Fruit fly (Drosophila melanogaster): ENCODE results near the gene CG18170.

Gene CG18170

DNA sequence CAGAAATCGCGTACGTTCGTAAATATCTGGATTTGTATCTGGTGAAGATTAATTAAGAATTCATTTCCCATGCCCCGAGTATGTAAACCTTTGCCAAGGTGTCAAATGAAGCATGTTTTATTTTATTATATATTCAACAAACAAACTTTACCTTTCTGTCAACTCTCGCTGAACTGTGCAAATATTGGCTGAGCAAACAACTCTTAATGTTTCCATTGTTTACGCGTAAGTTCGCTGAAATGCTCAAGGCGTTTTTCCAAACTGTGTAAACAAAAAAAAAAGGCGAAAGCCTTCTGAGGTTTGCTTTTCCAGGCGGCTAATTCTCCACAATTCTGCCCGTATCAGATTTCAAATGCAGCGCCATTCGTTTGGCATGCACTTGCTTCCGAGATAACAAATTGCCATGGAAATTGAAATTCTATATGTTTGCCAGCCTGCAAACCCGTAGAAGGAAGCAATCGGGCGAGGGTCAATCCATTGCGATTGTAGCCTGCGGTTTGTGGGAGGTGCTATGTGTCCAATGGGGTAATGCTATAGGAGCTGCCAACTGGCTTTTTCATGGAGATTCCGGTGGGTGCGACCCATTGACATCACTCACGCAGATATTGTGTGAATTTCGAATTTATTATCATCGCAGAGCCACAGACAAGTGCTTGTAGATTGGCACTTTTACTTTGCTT lies 10.9 kb upstream of the CG18170 start (continued):
- TF ChIP-seq Spps (tag; optimal IDR thresholded peaks at IDR 0.05) = no peak
- no peak for TF ChIP-seq sima (GFP tag; optimal IDR thresholded peaks at IDR 0.05)
- TF ChIP-seq sna (GFP tag; IDR thresholded peaks at IDR 0.05; ENCODE audit: partially characterized antibody) = no peak
- TF ChIP-seq pzg (GFP tag; optimal IDR thresholded peaks at IDR 0.05) = no peak
- TF ChIP-seq unc-4 (GFP tag; IDR thresholded peaks at IDR 0.05; ENCODE audit: partially characterized antibody) = no peak
- no peak for TF ChIP-seq CG4404 (GFP tag; IDR thresholded peaks at IDR 0.05)
- TF ChIP-seq otp (GFP tag; IDR thresholded peaks at IDR 0.05) = 0 out of 3 replicates have a peak, but pooled peaks have one; percentile 9
- peak; percentile 52 for TF ChIP-seq Ada2b (GFP tag; IDR thresholded peaks at IDR 0.05)
- TF ChIP-seq CG10979 (tag; optimal IDR thresholded peaks at IDR 0.05) = no peak
- TF ChIP-seq Gug (GFP tag; IDR thresholded peaks at IDR 0.05) = no peak
- no peak for TF ChIP-seq Abd-B (GFP tag; optimal IDR thresholded peaks at IDR 0.05)
- TF ChIP-seq danr (GFP tag; IDR thresholded peaks at IDR 0.05) = no peak
- TF ChIP-seq corto (GFP tag; optimal IDR thresholded peaks at IDR 0.05) = peak; percentile 62
- TF ChIP-seq Hmr (GFP tag; optimal IDR thresholded peaks at IDR 0.05) = peak; percentile 94
- TF ChIP-seq Stat92E (GFP tag; optimal IDR thresholded peaks at IDR 0.05) = no peak
- no peak for TF ChIP-seq Myb (GFP tag; optimal IDR thresholded peaks at IDR 0.05)
- no peak for TF ChIP-seq phol (tag; optimal IDR thresholded peaks at IDR 0.05)
- peak; percentile 83 for TF ChIP-seq CG10147 (GFP tag; optimal IDR thresholded peaks at IDR 0.05)
- peak; percentile 63 for TF ChIP-seq maf-S (GFP tag; optimal IDR thresholded peaks at IDR 0.05)
- peak; percentile 77 for TF ChIP-seq CG17359 (tag; optimal IDR thresholded peaks at IDR 0.05)
- peak; percentile 21 for TF ChIP-seq Ets97D (GFP tag; optimal IDR thresholded peaks at IDR 0.05)
- TF ChIP-seq sim (GFP tag; IDR thresholded peaks at IDR 0.05) = 0 out of 2 replicates have a peak, but pooled peaks have one; percentile 26
- no peak for TF ChIP-seq CG4730 (GFP tag; IDR thresholded peaks at IDR 0.05)
- peak; percentile 87 for TF ChIP-seq PHDP (tag; optimal IDR thresholded peaks at IDR 0.05)
- TF ChIP-seq CG7271 (tag; optimal IDR thresholded peaks at IDR 0.05) = no peak
- no peak for TF ChIP-seq CG14860 (GFP tag; IDR thresholded peaks at IDR 0.05; ENCODE audit: partially characterized antibody)
- peak; percentile 71; the same call in 1 of the 2 replicates for TF ChIP-seq seq (GFP tag; IDR thresholded peaks at IDR 0.05)
- peak; percentile 43 for TF ChIP-seq CG11398 (GFP tag; optimal IDR thresholded peaks at IDR 0.05)
- TF ChIP-seq crol (GFP tag; IDR thresholded peaks at IDR 0.05) = no peak
- peak; percentile 52; the same call in 1 of the 2 replicates for TF ChIP-seq gsb (GFP tag; IDR thresholded peaks at IDR 0.05)
- peak; percentile 1 for TF ChIP-seq CG14710 (tag; optimal IDR thresholded peaks at IDR 0.05)
- TF ChIP-seq CG12299 (tag; optimal IDR thresholded peaks at IDR 0.05) = peak; percentile 79
- no peak for TF ChIP-seq Atf-2 (GFP tag; optimal IDR thresholded peaks at IDR 0.05)
- no peak for TF ChIP-seq sug (tag; optimal IDR thresholded peaks at IDR 0.05)
- peak; percentile 45; the same call in 1 of the 3 replicates for TF ChIP-seq C15 (GFP tag; IDR thresholded peaks at IDR 0.05)
- 0 out of 2 replicates have a peak, but pooled peaks have one; percentile 41 for TF ChIP-seq NFAT (GFP tag; IDR thresholded peaks at IDR 0.05)
- peak; percentile 27; the same call in 1 of the 2 replicates for TF ChIP-seq HLH3B (GFP tag; IDR thresholded peaks at IDR 0.05)
- TF ChIP-seq insv (GFP tag; optimal IDR thresholded peaks at IDR 0.05) = peak in 1 of 2 experiments; percentile 15
- peak; percentile 84; the same call in 1 of the 2 replicates for TF ChIP-seq sob (GFP tag; IDR thresholded peaks at IDR 0.05)
- peak; percentile 71 for TF ChIP-seq CG10274 (GFP tag; optimal IDR thresholded peaks at IDR 0.05)
- TF ChIP-seq Dll (GFP tag; IDR thresholded peaks at IDR 0.05; ENCODE audit: partially characterized antibody) = no peak
- TF ChIP-seq cas (GFP tag; IDR thresholded peaks at IDR 0.05) = no peak
- no peak for TF ChIP-seq Ssrp (tag; optimal IDR thresholded peaks at IDR 0.05)
- TF ChIP-seq CG17829 (tag; optimal IDR thresholded peaks at IDR 0.05) = no peak
- peak; percentile 39 for TF ChIP-seq ERR (GFP tag; optimal IDR thresholded peaks at IDR 0.05)
- TF ChIP-seq chif (GFP tag; optimal IDR thresholded peaks at IDR 0.05) = peak in 1 of 2 experiments; percentile 43
- peak; percentile 67 for TF ChIP-seq ci (GFP tag; IDR thresholded peaks at IDR 0.05)
- TF ChIP-seq CG3995 (GFP tag; optimal IDR thresholded peaks at IDR 0.05) = peak; percentile 62
- TF ChIP-seq sqz (GFP tag; optimal IDR thresholded peaks at IDR 0.05) = no peak

Data from whole organism, embryonic.